Fruit fly (Drosophila melanogaster): ENCODE measurements around the gene Oseg5.

Oseg5 gene

DNA sequence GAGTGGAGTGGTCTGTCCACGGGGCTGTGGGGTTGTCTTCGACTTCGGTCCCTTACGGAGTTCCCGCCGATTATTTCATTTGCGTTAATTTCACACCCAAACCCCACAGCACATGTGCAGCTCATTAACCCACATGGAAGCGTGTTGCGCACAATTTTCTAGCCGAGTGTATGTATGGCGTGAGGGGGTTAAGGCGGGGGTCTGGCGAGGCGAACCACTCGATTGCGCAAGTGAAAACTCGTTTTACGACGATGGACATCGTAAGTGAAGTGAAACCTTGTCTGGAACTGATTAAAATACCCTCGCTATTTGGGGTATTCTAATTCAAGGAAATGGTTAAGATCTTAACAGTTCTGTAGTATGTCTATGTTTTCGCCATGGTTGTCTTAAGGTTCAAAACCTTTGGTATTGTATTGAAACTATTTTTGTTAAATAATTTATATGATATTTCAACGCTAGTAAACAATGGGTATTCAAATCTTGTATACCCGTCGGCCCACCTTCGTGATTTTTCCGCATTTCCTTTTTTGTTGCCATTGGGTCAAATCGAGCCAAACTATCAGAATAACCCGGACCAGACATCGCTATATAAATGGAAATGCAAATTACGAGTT, 24.5 kb downstream of the Oseg5 start (continued):
- TF ChIP-seq CG13894 (tag; optimal IDR thresholded peaks at IDR 0.05) (no peak), sob (GFP tag; IDR thresholded peaks at IDR 0.05) (no peak)

DNA sequence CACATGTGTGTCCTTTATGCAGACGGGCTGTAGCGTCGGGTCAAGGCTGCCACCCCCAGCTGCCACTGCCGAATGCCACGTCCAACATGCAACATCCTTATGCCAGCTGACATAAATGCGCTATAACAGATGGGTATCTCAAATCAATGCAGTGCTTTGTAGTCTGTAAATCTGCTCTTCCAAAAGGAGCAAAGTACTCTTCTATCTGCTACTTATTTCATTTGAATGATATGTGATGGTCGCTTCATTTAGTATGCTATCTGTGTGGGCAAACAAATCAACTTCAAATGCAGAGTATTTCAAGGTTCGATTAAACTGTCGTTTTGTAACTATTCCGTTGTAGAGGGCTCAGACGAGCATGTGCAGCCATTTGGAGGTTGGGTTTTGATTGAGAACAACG, 26.4 kb downstream of the Oseg5 start:
- TF ChIP-seq pum (GFP tag; optimal IDR thresholded peaks at IDR 0.05), result no peak
- peak; percentile 28; the same call in 1 of the 2 replicates for TF ChIP-seq Drgx (GFP tag; IDR thresholded peaks at IDR 0.05)
- no peak for TF ChIP-seq otp (GFP tag; IDR thresholded peaks at IDR 0.05)
- TF ChIP-seq CG9797 (GFP tag; optimal IDR thresholded peaks at IDR 0.05), result no peak
- no peak for TF ChIP-seq CG14014 (GFP tag; IDR thresholded peaks at IDR 0.05)
- TF ChIP-seq mam (GFP tag; optimal IDR thresholded peaks at IDR 0.05), result no peak

DNA sequence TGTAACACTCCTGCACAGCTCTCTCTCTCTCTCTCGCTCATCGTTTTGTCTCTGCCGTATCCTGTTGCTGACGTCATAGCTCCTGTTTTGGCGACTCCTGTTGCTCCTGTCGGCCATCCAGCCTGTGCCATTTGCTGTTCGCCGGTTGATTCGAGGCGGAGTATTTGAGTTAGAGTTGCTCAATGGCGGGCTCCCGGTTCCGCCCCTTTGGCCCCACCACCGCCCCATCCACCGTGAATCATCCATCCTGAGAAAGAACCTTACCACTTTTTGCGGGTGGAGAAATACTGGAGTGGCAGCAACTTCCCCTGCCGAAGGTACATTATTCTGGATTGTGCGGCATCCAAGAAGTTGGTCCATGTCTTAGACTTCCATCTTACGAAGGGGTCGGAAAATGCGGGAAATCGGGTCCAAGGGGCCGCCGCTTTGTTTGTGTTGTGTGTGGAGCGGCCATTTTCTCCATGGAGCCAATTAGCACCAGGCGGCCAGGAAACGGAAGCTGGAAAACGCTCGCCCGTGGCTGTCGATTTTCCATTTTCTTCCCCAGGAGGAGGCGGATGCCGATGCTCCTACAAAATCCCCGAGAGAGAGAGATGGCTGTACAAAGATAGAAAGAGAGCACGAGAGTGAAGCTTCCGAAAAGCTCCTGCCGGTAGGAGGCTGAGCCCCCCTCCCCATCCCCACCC, 27.0 kb downstream of the Oseg5 start:
- TF ChIP-seq CG11085 (GFP tag; IDR thresholded peaks at IDR 0.05), result no peak
- no peak for TF ChIP-seq ash1 (GFP tag; optimal IDR thresholded peaks at IDR 0.05)
- no peak for TF ChIP-seq Ets97D (GFP tag; optimal IDR thresholded peaks at IDR 0.05)
- TF ChIP-seq CG8388 (GFP tag; optimal IDR thresholded peaks at IDR 0.05), result no peak
- peak in 1 of 2 experiments; percentile 1 for TF ChIP-seq Trl (optimal IDR thresholded peaks at IDR 0.05)
- no peak for TF ChIP-seq Trl (GFP tag; optimal IDR thresholded peaks at IDR 0.05)
- TF ChIP-seq Nf-YC (tag; optimal IDR thresholded peaks at IDR 0.05), result no peak
- no peak for TF ChIP-seq eve (GFP tag; optimal IDR thresholded peaks at IDR 0.05)
- 0 out of 3 replicates have a peak, but pooled peaks have one; percentile 22 for TF ChIP-seq CG34422 (GFP tag; IDR thresholded peaks at IDR 0.05)
- no peak for TF ChIP-seq wek (GFP tag; optimal IDR thresholded peaks at IDR 0.05)
- no peak for TF ChIP-seq CG4820 (GFP tag; optimal IDR thresholded peaks at IDR 0.05)
- no peak for TF ChIP-seq CG1647 (GFP tag; optimal IDR thresholded peaks at IDR 0.05)
- TF ChIP-seq ewg (GFP tag; optimal IDR thresholded peaks at IDR 0.05), result no peak
- no peak for TF ChIP-seq fd102C (GFP tag; optimal IDR thresholded peaks at IDR 0.05)
- no peak for TF ChIP-seq CHES-1-like (GFP tag; optimal IDR thresholded peaks at IDR 0.05)
- no peak for TF ChIP-seq TFAM (GFP tag; optimal IDR thresholded peaks at IDR 0.05)
- no peak for TF ChIP-seq toy (GFP tag; IDR thresholded peaks at IDR 0.05)
- TF ChIP-seq CrebB (tag; optimal IDR thresholded peaks at IDR 0.05), result no peak
- TF ChIP-seq YL-1 (GFP tag; optimal IDR thresholded peaks at IDR 0.05), result no peak
- TF ChIP-seq z (GFP tag; IDR thresholded peaks at IDR 0.05), result no peak
- no peak for TF ChIP-seq Mad (GFP tag; optimal IDR thresholded peaks at IDR 0.05)
- no peak for TF ChIP-seq onecut (GFP tag; IDR thresholded peaks at IDR 0.05)
- TF ChIP-seq eyg (GFP tag; optimal IDR thresholded peaks at IDR 0.05), result no peak
- TF ChIP-seq chif (GFP tag; optimal IDR thresholded peaks at IDR 0.05), result no peak
- no peak for TF ChIP-seq usp (GFP tag; optimal IDR thresholded peaks at IDR 0.05)
- no peak for TF ChIP-seq Hmr (GFP tag; optimal IDR thresholded peaks at IDR 0.05)
- TF ChIP-seq Med (GFP tag), result peak; percentile 45
- TF ChIP-seq pum (GFP tag; optimal IDR thresholded peaks at IDR 0.05), result no peak
- TF ChIP-seq pb (GFP tag; optimal IDR thresholded peaks at IDR 0.05), result no peak
- no peak for TF ChIP-seq CG7372 (GFP tag; IDR thresholded peaks at IDR 0.05)
- TF ChIP-seq Scr (GFP tag; IDR thresholded peaks at IDR 0.05; ENCODE audit: partially characterized antibody), result no peak
- TF ChIP-seq zen2 (GFP tag; IDR thresholded peaks at IDR 0.05; ENCODE audit: partially characterized antibody), result 0 out of 3 replicates have a peak, but pooled peaks have one; percentile 6
- no peak for TF ChIP-seq MTF-1 (GFP tag; optimal IDR thresholded peaks at IDR 0.05; ENCODE audit: borderline replicate concordance)
- no peak for TF ChIP-seq NC2β (GFP tag; optimal IDR thresholded peaks at IDR 0.05)
- peak; percentile 37 for TF ChIP-seq Ets65A (GFP tag)
- no peak for TF ChIP-seq Dek (tag; optimal IDR thresholded peaks at IDR 0.05)
- TF ChIP-seq MESR4 (GFP tag; optimal IDR thresholded peaks at IDR 0.05), result no peak
- no peak for TF ChIP-seq stc (GFP tag; IDR thresholded peaks at IDR 0.05)
- no peak for TF ChIP-seq ab (GFP tag; optimal IDR thresholded peaks at IDR 0.05)
- TF ChIP-seq CG7556 (GFP tag; optimal IDR thresholded peaks at IDR 0.05), result peak; percentile 74

Data from whole organism, embryonic.